Fruit fly (Drosophila melanogaster): ENCODE results near the gene CG14441.

CG14441 gene

DNA sequence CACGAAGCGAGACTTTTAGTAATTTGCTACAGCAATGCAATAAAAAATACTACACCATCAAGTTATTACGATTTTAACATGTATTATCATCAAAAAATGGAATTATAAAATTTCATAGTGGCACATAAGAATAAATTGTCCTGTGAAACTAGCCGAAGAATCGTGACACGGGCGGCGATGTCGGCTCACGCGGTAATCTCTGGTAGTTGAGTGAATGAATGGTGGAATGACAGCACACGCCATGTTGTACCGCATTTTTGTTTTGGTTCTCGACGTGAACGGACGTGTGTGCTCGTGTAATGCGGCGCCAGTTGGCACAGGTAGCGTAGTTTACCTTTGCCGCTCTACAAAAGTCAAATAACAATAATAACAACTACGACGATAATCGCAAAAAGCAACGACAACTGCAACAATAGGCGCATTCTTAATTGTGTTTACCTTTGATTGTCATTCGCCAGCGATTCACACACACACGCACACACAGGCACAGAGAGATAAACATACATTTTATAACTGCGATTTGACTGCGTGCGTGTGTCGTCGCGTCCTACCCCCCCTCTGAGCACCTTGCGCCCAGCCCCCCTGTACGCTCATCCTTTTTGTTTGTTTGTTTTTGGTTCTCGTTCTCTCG, at the start of gene CG14441 (continued):
- TF ChIP-seq sima (GFP tag; optimal IDR thresholded peaks at IDR 0.05): no peak
- TF ChIP-seq Awh (GFP tag; IDR thresholded peaks at IDR 0.05): no peak
- peak; percentile 41 for TF ChIP-seq MTF-1 (GFP tag; optimal IDR thresholded peaks at IDR 0.05; ENCODE audit: borderline replicate concordance)
- no peak for TF ChIP-seq CG9609 (GFP tag; optimal IDR thresholded peaks at IDR 0.05)
- peak; percentile 24 for TF ChIP-seq kah (GFP tag; optimal IDR thresholded peaks at IDR 0.05)
- peak; percentile 100 for TF ChIP-seq CG5180 (GFP tag; optimal IDR thresholded peaks at IDR 0.05)
- peak; percentile 19 for TF ChIP-seq CG8388 (GFP tag; optimal IDR thresholded peaks at IDR 0.05)
- TF ChIP-seq CG3838 (GFP tag; optimal IDR thresholded peaks at IDR 0.05): no peak
- TF ChIP-seq sqz (GFP tag; optimal IDR thresholded peaks at IDR 0.05): peak; percentile 30
- TF ChIP-seq fd96Cb (tag; optimal IDR thresholded peaks at IDR 0.05): no peak
- peak; percentile 78 for TF ChIP-seq CG13296 (GFP tag; optimal IDR thresholded peaks at IDR 0.05)
- TF ChIP-seq pzg (GFP tag; optimal IDR thresholded peaks at IDR 0.05): peak; percentile 10
- peak; percentile 98 for TF ChIP-seq row (GFP tag; IDR thresholded peaks at IDR 0.05)
- no peak for TF ChIP-seq Trl (optimal IDR thresholded peaks at IDR 0.05)
- TF ChIP-seq Trl (GFP tag; optimal IDR thresholded peaks at IDR 0.05): peak; percentile 28
- TF ChIP-seq CG15269 (tag; optimal IDR thresholded peaks at IDR 0.05): peak; percentile 46
- TF ChIP-seq hth (optimal IDR thresholded peaks at IDR 0.05): no peak
- TF ChIP-seq emc (GFP tag; optimal IDR thresholded peaks at IDR 0.05): no peak
- peak; percentile 95 for TF ChIP-seq Bgb (GFP tag; IDR thresholded peaks at IDR 0.05; ENCODE audit: partially characterized antibody)
- TF ChIP-seq insv (GFP tag; optimal IDR thresholded peaks at IDR 0.05): peak in 1 of 2 experiments; percentile 44
- TF ChIP-seq mirr (GFP tag; optimal IDR thresholded peaks at IDR 0.05): peak; percentile 52
- no peak for TF ChIP-seq CG30431 (GFP tag; optimal IDR thresholded peaks at IDR 0.05)
- TF ChIP-seq klu (GFP tag; IDR thresholded peaks at IDR 0.05): no peak
- peak; percentile 100 for TF ChIP-seq Doc3 (GFP tag; IDR thresholded peaks at IDR 0.05; ENCODE audit: partially characterized antibody)
- no peak for TF ChIP-seq MBD-R2 (GFP tag; IDR thresholded peaks at IDR 0.05)
- TF ChIP-seq Hmr (GFP tag; optimal IDR thresholded peaks at IDR 0.05): peak; percentile 80
- no peak for TF ChIP-seq ind (GFP tag; optimal IDR thresholded peaks at IDR 0.05)
- peak; percentile 75 for TF ChIP-seq lab (GFP tag; optimal IDR thresholded peaks at IDR 0.05)
- peak; percentile 51 for TF ChIP-seq CG2712 (tag; optimal IDR thresholded peaks at IDR 0.05)
- TF ChIP-seq Gug (GFP tag; IDR thresholded peaks at IDR 0.05): 0 out of 4 replicates have a peak, but pooled peaks have one; percentile 3
- peak; percentile 8 for TF ChIP-seq CG1233 (GFP tag; optimal IDR thresholded peaks at IDR 0.05)
- peak; percentile 77 for TF ChIP-seq CG13894 (tag; optimal IDR thresholded peaks at IDR 0.05)
- peak in 1 of 2 experiments; percentile 48 for TF ChIP-seq Hr51 (GFP tag; optimal IDR thresholded peaks at IDR 0.05)
- peak; percentile 49; the same call in 1 of the 2 replicates for TF ChIP-seq CG14441 (GFP tag; IDR thresholded peaks at IDR 0.05)
- peak; percentile 41 for TF ChIP-seq CG4707 (GFP tag; optimal IDR thresholded peaks at IDR 0.05)
- TF ChIP-seq HHEX (GFP tag; optimal IDR thresholded peaks at IDR 0.05): peak; percentile 56
- TF ChIP-seq twi (tag; optimal IDR thresholded peaks at IDR 0.05): peak; percentile 37
- no peak for TF ChIP-seq CG4360 (GFP tag; IDR thresholded peaks at IDR 0.05)
- peak; percentile 26 for TF ChIP-seq CG12155 (GFP tag; optimal IDR thresholded peaks at IDR 0.05)
- TF ChIP-seq CG17328 (GFP tag; IDR thresholded peaks at IDR 0.05): no peak
- TF ChIP-seq CrebB (tag; optimal IDR thresholded peaks at IDR 0.05): peak; percentile 26
- TF ChIP-seq CG6272 (GFP tag; IDR thresholded peaks at IDR 0.05): no peak; the same call in 1 of the 2 replicates
- TF ChIP-seq sna (GFP tag; IDR thresholded peaks at IDR 0.05; ENCODE audit: partially characterized antibody): peak; percentile 99
- peak; percentile 82 for TF ChIP-seq CG17568 (GFP tag; optimal IDR thresholded peaks at IDR 0.05)
- peak; percentile 43 for TF ChIP-seq CG7556 (GFP tag; optimal IDR thresholded peaks at IDR 0.05)
- TF ChIP-seq CG15514 (GFP tag; optimal IDR thresholded peaks at IDR 0.05): peak; percentile 48
- no peak for TF ChIP-seq Sox102F (GFP tag; optimal IDR thresholded peaks at IDR 0.05)
- peak; percentile 11 for TF ChIP-seq HLH54F (GFP tag; optimal IDR thresholded peaks at IDR 0.05)
- no peak for TF ChIP-seq zen (tag; optimal IDR thresholded peaks at IDR 0.05)

All from whole organism, embryonic.